Fruit fly (Drosophila melanogaster): ENCODE measurements around the gene CAH8.

DNA sequence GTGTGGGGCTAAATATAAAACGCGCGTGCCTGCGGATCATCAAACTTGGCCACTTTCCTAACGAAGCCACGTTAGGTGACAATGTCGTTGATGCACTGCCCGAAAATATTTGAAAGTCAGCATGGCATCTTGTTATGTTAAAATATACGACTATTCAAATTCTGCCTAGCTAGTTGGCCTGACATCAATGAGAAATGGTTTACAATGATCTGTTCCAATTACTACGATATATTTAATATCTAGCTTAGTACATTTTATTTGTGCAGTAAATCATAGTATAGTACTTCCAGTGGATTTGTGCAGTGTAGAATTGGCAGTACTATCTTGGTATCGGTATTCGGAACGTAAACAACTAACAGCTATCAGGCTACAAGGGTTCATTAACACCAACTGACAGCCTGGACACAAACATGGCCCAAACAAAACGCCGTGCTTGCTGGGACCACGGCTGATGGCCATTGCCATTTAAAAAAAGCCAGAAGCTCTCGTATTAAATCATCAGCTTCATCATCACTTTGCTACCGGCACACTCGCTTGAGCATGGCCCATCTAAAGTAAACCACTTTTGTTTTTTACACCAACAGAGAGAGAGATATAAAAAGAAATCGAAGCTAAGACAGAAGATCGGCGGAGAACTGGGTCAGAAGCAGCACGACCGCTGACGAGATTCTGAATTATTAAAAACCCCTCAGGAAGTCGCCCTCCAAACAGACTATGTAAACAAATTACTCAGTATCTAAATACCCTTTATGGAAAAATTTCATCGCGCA is 6.1 kb upstream of the CAH8 start:
- no peak for TF ChIP-seq maf-S (GFP tag; optimal IDR thresholded peaks at IDR 0.05)
- TF ChIP-seq CG5953 (GFP tag; IDR thresholded peaks at IDR 0.05): no peak
- no peak for TF ChIP-seq Atf3 (GFP tag; optimal IDR thresholded peaks at IDR 0.05)
- no peak for TF ChIP-seq HmgZ (tag; optimal IDR thresholded peaks at IDR 0.05)
- no peak for TF ChIP-seq Nf-YA (GFP tag; IDR thresholded peaks at IDR 0.05)
- TF ChIP-seq CG9437 (GFP tag; optimal IDR thresholded peaks at IDR 0.05): no peak
- no peak for TF ChIP-seq Tbp (GFP tag; optimal IDR thresholded peaks at IDR 0.05)

All from whole organism, embryonic.